Worm (Caenorhabditis elegans): ENCODE results near the gene vrk-1.

The vrk-1 gene

DNA sequence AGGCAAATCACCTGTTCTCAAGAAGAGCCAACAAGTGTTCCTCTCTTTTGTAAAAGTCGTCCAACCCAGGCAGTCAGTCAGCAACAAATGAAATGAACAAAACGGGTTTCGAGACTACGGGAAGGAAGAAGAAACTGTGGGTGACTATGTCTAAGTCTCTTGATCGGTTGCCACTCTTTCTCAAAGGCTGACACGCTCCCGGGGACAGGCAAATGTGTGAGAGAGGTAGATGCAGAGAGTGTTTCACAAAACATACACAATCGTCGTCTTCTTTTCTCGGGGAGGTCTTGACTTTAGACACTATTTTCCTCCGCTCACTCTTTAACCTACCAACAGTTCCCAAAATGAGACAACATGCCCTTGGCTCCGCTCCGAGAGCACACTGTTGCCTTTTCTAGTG, 9.3 kb downstream of the vrk-1 start:
- peak; percentile 25 for TF ChIP-seq dao-5 (tag; optimal IDR thresholded peaks at IDR 0.05)
- no peak for TF ChIP-seq him-1 (tag; optimal IDR thresholded peaks at IDR 0.05)

DNA sequence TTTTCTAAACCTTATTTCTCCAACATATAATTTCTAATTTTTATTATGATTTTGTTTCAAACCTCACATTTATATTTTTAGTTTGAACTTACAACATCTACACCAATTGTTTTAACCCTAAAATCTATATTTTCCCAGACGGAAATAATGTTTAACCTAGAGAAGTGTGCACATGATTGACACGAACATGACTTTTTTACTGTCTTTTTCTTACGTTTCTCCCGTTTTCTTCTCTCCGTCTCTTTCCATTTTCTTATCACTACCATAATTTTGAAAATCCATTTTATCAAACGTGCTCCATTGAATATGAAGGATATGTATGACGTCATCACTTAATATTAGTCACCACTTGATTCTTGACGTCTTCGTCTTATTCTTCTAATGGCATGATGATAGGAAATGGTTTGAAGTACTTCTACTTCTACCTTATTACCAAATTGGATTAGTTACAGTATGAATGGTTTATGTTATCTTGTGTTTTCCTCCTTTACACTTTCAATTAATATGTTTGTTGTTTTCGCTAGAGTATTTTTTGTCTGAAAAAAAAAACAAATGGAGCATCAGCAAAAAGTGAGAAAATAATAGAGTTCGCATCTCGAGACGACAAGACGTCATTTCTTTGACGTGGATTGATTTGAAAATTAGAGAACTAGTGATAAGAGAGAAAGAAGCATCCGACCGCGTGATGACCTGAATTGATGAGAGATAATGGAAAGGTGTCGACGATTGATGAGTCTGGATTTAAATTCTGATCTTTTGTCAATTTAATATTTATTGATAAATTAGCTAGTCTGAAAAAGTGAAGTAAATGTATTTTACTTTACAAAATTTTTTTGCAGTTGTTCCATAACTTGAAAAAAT, 10.4 kb downstream of the vrk-1 start:
- no peak for TF ChIP-seq dao-5 (tag; optimal IDR thresholded peaks at IDR 0.05)
- TF ChIP-seq W03F9.2 (tag; optimal IDR thresholded peaks at IDR 0.05) = no peak
- TF ChIP-seq him-1 (tag; optimal IDR thresholded peaks at IDR 0.05) = no peak

DNA sequence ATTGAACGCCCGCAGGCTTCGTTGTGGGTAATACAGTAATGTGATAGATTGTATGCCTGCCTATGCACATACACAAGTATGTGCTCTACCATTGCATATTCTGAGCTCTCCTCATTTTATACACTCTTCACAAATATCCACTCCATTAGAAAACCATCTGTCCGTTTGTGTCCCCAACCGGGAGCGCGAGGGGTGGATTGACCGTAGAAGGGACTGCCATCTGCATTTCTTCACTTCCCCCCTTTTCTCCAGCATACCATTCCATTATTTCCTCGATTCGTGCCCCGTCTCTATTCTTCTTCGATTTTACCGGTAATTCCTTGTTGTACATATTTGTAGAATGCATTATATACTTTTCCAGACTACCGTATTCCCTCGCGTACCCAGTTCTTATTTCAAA, 11.4 kb downstream of the vrk-1 start:
- TF ChIP-seq dao-5 (tag; optimal IDR thresholded peaks at IDR 0.05) = no peak
- no peak for TF ChIP-seq W03F9.2 (tag; optimal IDR thresholded peaks at IDR 0.05)
- TF ChIP-seq him-1 (tag; optimal IDR thresholded peaks at IDR 0.05) = no peak

DNA sequence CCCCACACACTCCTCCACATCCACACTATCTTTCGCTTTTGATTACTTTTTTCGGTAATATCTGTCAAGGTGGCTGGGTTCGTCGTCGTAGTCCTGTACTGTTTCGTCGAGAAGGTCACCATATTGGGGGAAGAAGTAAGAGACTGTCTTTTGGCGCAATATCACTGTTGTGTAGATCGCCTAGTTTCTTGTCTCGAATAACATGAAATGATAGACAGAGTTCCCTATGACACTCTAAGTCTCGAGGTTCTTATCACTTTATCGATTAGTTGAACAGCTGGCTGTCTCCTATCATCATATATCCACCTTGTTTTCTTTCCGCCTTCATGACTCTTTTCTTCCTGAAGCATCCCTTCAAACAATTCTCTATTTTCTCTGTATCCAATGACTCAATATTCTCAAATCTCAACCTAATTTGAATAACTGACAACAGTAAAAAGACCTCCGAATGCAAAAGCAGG, 12.2 kb downstream of the vrk-1 start:
- TF ChIP-seq him-1 (tag; optimal IDR thresholded peaks at IDR 0.05) (no peak), W03F9.2 (tag; optimal IDR thresholded peaks at IDR 0.05) (no peak), dao-5 (tag; optimal IDR thresholded peaks at IDR 0.05) (no peak)

DNA sequence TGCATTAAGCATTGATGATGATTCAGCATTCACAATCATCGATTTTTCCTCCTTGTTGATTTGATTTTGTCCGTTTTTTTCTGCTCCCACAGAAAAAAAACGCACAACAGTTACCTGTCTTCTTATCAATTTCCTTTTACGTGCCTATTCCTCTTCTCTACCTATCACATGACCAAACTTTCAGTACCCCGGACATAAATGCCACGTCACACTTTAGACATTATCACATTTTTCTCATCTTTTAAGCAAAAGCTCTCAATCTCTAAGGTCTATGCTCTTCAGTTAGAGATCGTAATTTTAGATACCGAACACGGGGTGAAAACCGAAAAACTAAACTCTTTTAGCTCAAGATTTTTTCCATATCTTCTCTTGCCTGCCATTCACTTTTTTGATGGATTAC, 14.2 kb downstream of the vrk-1 start:
- no peak for TF ChIP-seq him-1 (tag; optimal IDR thresholded peaks at IDR 0.05)
- no peak for TF ChIP-seq dao-5 (tag; optimal IDR thresholded peaks at IDR 0.05)
- TF ChIP-seq W03F9.2 (tag; optimal IDR thresholded peaks at IDR 0.05) = no peak

DNA sequence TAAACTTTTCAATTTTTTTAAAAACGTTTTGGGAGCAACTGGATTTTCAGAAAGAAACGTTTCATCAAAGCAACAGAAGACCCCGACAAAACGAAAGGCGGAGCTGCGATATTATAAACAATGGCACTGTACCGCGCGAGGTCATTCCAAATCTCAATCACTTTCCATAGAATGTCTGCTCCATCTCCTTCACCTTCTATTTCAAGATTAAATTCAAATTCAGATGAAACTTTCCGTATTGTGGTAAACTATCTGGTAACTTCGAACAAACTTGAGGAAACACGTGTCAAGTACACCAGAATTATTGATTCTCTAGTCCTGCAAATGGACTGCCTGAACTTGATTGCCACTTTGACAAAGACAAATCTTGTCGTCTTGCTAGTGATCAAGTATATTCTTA, 19.0 kb downstream of the vrk-1 start, which contains the start of gene F28B12.6:
F28B12.6 (plus strand) TSS at position 49 of the 400 bp plus-strand sequence.
- TF ChIP-seq W03F9.2 (tag; optimal IDR thresholded peaks at IDR 0.05) = no peak
- no peak for TF ChIP-seq dao-5 (tag; optimal IDR thresholded peaks at IDR 0.05)
- no peak for TF ChIP-seq him-1 (tag; optimal IDR thresholded peaks at IDR 0.05)

DNA sequence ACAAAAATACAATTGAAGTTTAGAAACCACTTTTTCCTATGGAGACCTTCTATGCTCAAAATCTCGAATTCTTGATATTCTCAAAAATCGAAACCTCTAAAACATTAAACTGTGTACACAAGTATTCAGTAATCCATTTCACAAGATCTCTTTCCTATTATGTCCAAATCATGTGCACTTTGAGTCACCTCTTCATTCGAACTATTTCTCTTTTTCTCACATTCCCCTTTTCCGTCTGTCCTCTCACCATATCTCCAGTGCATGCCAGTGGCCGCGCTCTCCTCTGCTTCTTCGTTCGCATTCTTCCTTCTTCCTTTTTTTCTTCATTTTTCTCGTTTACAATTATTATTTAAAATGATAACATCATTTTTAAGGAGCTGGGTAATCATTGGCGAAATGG, 20.8 kb downstream of the vrk-1 start, which contains the start of gene F28B12.1:
F28B12.1 (plus strand) TSS at position 335 of the 400 bp plus-strand sequence.
- TF ChIP-seq dao-5 (tag; optimal IDR thresholded peaks at IDR 0.05) (no peak), him-1 (tag; optimal IDR thresholded peaks at IDR 0.05) (peak; percentile 16)

DNA sequence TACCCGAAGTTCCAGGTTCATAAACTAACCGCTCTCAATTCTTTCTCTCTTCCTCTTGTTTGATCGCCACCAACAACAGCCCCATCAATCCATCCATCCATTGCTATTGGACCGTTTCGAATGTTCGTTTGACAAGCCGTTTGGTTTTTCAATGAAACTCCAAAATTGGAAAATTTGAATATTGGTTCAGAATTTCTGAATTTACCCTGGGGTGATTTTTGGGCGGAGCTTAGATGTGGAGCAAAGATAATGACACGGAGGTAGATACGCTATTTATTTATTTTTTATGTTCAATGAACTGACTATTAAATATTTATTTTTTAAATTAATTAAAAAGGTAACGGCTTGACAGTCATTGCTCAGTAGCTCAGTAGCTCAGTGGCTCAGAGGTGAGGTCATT, 22.5 kb downstream of the vrk-1 start, which contains the start of gene B0034.2:
B0034.2 (minus strand) TSS at position 101 of the 400 bp plus-strand sequence.
- no peak for TF ChIP-seq W03F9.2 (tag; optimal IDR thresholded peaks at IDR 0.05)
- no peak for TF ChIP-seq dao-5 (tag; optimal IDR thresholded peaks at IDR 0.05)
- TF ChIP-seq him-1 (tag; optimal IDR thresholded peaks at IDR 0.05) = no peak

DNA sequence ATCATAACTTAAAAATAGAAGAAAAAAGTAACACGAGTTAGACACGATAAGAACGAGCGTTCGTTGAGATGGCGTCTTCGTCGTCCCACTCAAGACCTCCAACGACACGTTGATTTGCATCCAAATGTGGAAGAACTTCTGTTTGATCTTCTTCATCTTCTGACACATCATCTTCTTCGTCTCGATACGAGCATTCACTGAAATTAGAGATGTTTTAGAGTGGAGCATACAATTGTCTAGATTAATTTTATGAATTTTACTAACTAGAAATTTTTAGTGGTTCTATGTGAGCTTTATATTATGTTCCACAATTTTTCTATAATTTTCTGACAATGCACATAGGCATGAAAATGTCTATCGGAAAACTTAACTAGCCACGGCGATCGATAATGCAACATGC, 24.1 kb downstream of the vrk-1 start:
- TF ChIP-seq W03F9.2 (tag; optimal IDR thresholded peaks at IDR 0.05) (no peak), dao-5 (tag; optimal IDR thresholded peaks at IDR 0.05) (no peak), him-1 (tag; optimal IDR thresholded peaks at IDR 0.05) (no peak)

DNA sequence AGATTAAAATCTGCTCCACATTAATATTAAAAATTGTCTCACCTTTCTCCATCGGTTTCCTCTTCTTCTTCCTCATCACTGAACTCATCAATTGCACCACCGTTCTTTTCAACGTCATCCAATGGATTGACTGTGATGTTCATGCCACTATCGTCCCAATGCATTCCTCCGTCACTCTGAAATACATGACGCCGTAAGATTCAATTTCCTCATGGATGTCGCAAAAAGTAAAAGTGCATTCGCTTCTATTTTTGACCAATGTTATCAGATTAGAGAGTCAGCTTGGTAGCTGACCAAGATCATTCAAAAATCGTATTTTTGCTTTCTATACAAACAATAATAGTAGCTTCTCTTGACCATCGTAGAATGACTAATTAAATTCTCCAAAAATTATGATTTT, 24.7 kb downstream of the vrk-1 start:
- TF ChIP-seq him-1 (tag; optimal IDR thresholded peaks at IDR 0.05) (no peak), W03F9.2 (tag; optimal IDR thresholded peaks at IDR 0.05) (no peak), dao-5 (tag; optimal IDR thresholded peaks at IDR 0.05) (no peak)

DNA sequence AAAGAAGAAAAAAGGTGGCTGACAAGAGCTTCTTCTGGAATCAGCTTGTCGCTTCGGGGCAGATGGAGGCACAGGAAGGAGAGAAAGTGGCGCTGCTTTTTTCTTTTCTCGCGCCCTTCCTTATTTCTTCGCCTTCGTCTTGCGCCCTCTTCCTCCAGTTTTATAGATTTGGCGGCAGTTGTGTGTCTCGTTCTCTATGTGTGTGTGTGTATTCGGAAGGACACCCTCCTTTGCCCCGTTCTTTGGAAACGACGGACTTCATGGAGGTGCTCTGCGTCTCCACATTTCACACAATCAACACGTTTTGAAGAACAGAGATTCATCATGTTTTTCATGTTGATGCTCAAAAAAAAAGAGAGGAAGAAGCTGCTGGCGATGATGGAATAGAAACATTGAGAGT, 26.9 kb downstream of the vrk-1 start:
- TF ChIP-seq W03F9.2 (tag; optimal IDR thresholded peaks at IDR 0.05) (no peak), him-1 (tag; optimal IDR thresholded peaks at IDR 0.05) (no peak), dao-5 (tag; optimal IDR thresholded peaks at IDR 0.05) (no peak)

DNA sequence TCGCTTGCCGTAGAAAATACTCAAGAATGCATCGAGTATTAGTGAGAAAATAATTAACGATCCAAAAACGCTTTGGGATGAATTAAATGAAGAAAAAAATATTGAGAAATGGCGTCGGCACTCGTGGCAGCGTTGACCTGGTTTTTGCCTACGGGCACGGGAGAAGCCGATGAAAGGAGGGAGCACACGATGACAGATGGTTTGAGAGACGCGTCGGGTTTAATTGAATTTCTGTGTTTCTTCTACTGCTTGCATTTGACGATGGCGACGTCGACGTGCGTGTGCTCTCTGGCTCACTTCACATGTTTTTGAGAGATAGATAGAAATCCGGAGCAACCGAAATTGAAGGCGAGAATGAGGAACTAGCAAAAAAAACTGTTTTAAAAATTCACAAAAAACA, 28.9 kb downstream of the vrk-1 start:
- TF ChIP-seq W03F9.2 (tag; optimal IDR thresholded peaks at IDR 0.05) (no peak), dao-5 (tag; optimal IDR thresholded peaks at IDR 0.05) (no peak), him-1 (tag; optimal IDR thresholded peaks at IDR 0.05) (no peak)

DNA sequence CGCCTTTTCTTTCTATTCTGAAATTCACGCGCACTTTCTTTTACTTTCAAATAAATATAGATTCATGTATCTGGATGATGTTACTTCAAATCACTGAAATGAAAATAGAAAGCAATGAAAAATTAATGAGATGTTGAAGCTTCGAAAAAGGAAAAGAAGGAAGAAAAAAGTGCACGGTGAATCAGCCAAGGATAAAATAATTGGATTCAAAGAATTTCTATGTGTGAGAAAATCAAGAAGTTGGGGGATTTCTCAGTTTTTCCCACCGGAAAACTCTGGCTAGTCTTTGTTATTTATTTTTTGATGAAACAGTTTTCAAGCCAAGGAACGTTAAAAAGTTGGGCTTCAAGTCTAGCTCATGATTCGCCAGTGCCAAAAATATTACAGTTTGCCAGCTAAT, 30.0 kb downstream of the vrk-1 start:
- TF ChIP-seq W03F9.2 (tag; optimal IDR thresholded peaks at IDR 0.05) (no peak), him-1 (tag; optimal IDR thresholded peaks at IDR 0.05) (no peak), dao-5 (tag; optimal IDR thresholded peaks at IDR 0.05) (no peak)

DNA sequence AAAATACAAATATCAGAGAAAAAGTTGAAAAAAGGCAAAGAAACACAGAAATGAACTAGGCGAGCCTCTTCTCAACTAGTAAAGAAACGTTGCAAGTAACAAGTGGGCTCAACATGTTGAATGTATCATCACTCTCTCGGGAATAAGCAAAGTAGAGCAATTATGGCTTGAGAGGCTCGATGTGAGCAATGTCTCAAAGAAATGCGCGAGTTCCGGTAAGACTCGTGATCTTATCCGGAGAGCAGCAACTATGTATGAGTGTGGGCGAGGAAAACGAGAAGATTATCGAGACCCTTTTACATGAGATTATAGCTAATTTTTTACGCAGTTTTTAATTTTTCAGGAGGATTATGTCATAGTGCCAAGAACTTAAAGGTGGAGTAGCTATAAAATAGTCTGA, 30.4 kb downstream of the vrk-1 start:
- TF ChIP-seq W03F9.2 (tag; optimal IDR thresholded peaks at IDR 0.05) (no peak), him-1 (tag; optimal IDR thresholded peaks at IDR 0.05) (no peak)

Data from whole organism, L4/young adult.